Worm (Caenorhabditis elegans): Measurements from ENCODE around the gene chil-6.

DNA sequence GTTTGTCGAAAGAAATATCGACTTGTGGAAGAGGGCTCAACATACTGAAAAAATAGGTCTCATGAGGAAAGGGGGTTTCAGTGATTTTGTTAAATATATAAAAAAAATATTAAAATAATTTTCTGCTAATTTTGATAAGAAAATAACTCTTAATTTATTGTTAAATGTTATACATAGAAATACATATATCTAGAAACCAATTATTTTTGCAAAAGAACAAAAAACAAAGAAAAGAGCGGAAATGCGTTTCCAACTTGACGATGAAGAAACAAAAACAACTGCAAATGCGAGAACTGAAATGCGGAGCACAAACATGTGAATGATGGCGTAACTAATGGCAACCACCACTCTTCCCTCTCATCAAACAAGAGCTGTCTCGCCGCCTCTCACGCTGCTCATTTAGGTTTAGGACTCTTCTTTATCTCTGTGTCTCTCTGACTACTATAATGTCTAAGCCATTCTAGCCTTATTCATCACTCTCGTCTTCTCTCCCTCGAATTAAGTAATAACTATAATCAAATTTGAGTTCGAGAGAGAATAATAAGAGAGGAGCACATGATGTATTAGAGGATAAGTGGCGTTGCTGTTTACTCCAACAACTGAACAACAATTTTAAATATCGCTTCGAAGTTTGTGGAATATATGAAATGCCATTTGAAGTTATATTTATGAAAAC, 19.3 kb downstream of the chil-6 start, which contains the start of gene arrd-4:
- TF ChIP-seq daf-12 (tag; optimal IDR thresholded peaks at IDR 0.05) (no peak), nhr-76 (tag; optimal IDR thresholded peaks at IDR 0.05) (no peak), pha-4 (GFP tag; IDR thresholded peaks at IDR 0.05) (no peak), pha-4 (tag; optimal IDR thresholded peaks at IDR 0.05) (no peak), F37D6.2 (tag; optimal IDR thresholded peaks at IDR 0.05) (no peak), dve-1 (tag; optimal IDR thresholded peaks at IDR 0.05; ENCODE audit: insufficient read depth) (no peak), ztf-11 (tag; optimal IDR thresholded peaks at IDR 0.05) (no peak), egl-27 (tag; optimal IDR thresholded peaks at IDR 0.05) (no peak), ces-1 (GFP tag; optimal IDR thresholded peaks at IDR 0.05) (no peak), lin-39 (tag; optimal IDR thresholded peaks at IDR 0.05) (no peak), dpl-1 (GFP tag; optimal IDR thresholded peaks at IDR 0.05) (no peak)
